Fruit fly (Drosophila melanogaster): ENCODE measurements around the gene Sh3beta.

DNA sequence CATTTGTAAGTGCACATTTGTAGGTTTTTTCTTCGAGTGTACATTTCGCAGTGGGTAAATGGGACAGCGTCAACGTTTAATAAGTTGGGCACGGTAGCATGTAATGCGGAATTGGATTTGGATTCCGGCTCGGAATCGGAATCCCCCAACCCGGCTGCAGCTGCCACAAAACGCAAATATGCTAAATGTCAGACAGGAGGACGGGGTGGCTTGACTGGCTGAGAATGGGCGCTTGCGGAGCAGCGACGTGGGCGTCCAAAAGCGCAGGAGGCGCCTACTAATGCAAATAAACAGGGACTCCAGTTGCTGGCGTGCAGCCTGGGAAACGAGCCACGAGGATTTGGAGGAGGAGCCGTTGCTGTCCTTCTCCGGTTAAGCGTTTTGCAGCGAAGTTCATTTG lies 18.8 kb upstream of the Sh3beta start, which contains the start of gene CG8564:
- TF ChIP-seq CTCF (optimal IDR thresholded peaks at IDR 0.05) (no peak), CG8478 (optimal IDR thresholded peaks at IDR 0.05) (no peak)

All from S2 (cell line).